Fruit fly (Drosophila melanogaster) whole organism, pupa: ENCODE measurements around the gene CG42692.

Source experiments
- CG10348 ChIP-seq: fragments of 200-800 bp; sonication (Bioruptor generic); IDR thresholded peaks from 2 replicates; pipeline ENCODE4 v1.3.6; 2022; ENCODE audit warnings: missing biosample characterization, missing genetic modification characterization
- CG15710 ChIP-seq: fragments of 200-800 bp; sonication (Bioruptor generic); optimal IDR thresholded peaks from 2 replicates; lab custom pipeline; 2018; ENCODE audit warnings: missing biosample characterization, mild to moderate bottlenecking, missing genetic modification characterization, moderate library complexity
- CG17806 ChIP-seq: fragments of 200-800 bp; sonication (Bioruptor generic); optimal IDR thresholded peaks from 2 replicates; lab custom pipeline; 2018; ENCODE audit warnings: missing biosample characterization, mild to moderate bottlenecking, missing genetic modification characterization, moderate library complexity
- CG34367 ChIP-seq: fragments of 200-800 bp; sonication (Bioruptor generic); optimal IDR thresholded peaks from 2 replicates; lab custom pipeline; 2018; ENCODE audit warnings: missing biosample characterization, mild to moderate bottlenecking, missing genetic modification characterization
- CG4496 ChIP-seq: fragments of 200-800 bp; sonication (Bioruptor generic); IDR thresholded peaks from 3 replicates; pipeline ENCODE4 v1.3.6; 2022; ENCODE audit warnings: missing biosample characterization, missing genetic modification characterization
- EcR ChIP-seq: fragments of 200-800 bp; sonication (Bioruptor generic); optimal IDR thresholded peaks from 3 replicates; lab custom pipeline; 2019; ENCODE audit warnings: missing biosample characterization, missing genetic modification characterization, mild to moderate bottlenecking, moderate library complexity, missing genetic modification reagents
- gl ChIP-seq: fragments of 200-800 bp; sonication (Bioruptor generic); optimal IDR thresholded peaks from 2 replicates; lab custom pipeline; 2018; ENCODE audit warnings: missing biosample characterization, mild to moderate bottlenecking, missing genetic modification characterization

dm6 chr2L:14029235-14029634 lies 21.3 kb downstream of the CG42692 start:
- TF ChIP-seq EcR (GFP tag; lab: Kevin White, UChicago), result no peak
- no peak for TF ChIP-seq gl (tag; lab: Kevin White, UChicago)
- TF ChIP-seq CG34367 (tag; lab: Kevin White, UChicago), result no peak
- no peak for TF ChIP-seq CG17806
- no peak for TF ChIP-seq CG15710 (tag; lab: Kevin White, UChicago)
- no peak for TF ChIP-seq CG10348 (GFP tag; lab: Robert Waterston, UW)
- no peak for TF ChIP-seq CG4496 (GFP tag; lab: Robert Waterston, UW)
